Fruit fly (Drosophila melanogaster) whole organism, embryonic: ENCODE measurements around the gene CG14817.

Experiments used
- Bgb ChIP-seq: fragments of 200-800 bp; sonication (Bioruptor generic); IDR thresholded peaks from 2 replicates; pipeline ENCODE4 v1.3.6; 2022; ENCODE audit warnings: missing biosample characterization, missing genetic modification characterization; ENCODE audit not compliant: partially characterized antibody
- Blimp-1 ChIP-seq: fragments of 200-800 bp; sonication (Bioruptor generic); optimal IDR thresholded peaks from 3 replicates; lab custom pipeline; 2018; ENCODE audit warnings: missing biosample characterization, missing genetic modification characterization, mild to moderate bottlenecking, moderate library complexity, missing genetic modification reagents
- Bteb2 ChIP-seq: fragments of 200-800 bp; sonication (Bioruptor generic); optimal IDR thresholded peaks from 2 replicates; lab custom pipeline; 2016; ENCODE audit warnings: missing biosample characterization, missing genetic modification characterization
- CG10462 ChIP-seq: fragments of 200-800 bp; sonication (Bioruptor generic); optimal IDR thresholded peaks from 2 replicates; lab custom pipeline; 2016; ENCODE audit warnings: missing biosample characterization, missing genetic modification characterization
- CG12659 ChIP-seq: fragments of 200-800 bp; sonication (Bioruptor generic); optimal IDR thresholded peaks from 3 replicates; lab custom pipeline; 2017; ENCODE audit warnings: mild to moderate bottlenecking, missing biosample characterization, missing genetic modification reagents, missing genetic modification characterization
- CG14441 ChIP-seq: fragments of 200-800 bp; sonication (Bioruptor generic); IDR thresholded peaks from 2 replicates; pipeline ENCODE4 v1.3.6; 2022; ENCODE audit warnings: missing biosample characterization, missing genetic modification characterization
- CG15073 ChIP-seq: fragments of 200-800 bp; sonication (Bioruptor generic); optimal IDR thresholded peaks from 2 replicates; lab custom pipeline; 2016; ENCODE audit warnings: missing biosample characterization, missing genetic modification characterization
- CG15479 ChIP-seq: fragments of 200-800 bp; sonication (Bioruptor generic); optimal IDR thresholded peaks from 3 replicates; lab custom pipeline; 2019; ENCODE audit warnings: missing biosample characterization, mild to moderate bottlenecking, missing genetic modification characterization, moderate library complexity
- CG17385 ChIP-seq: fragments of 200-800 bp; sonication (Bioruptor generic); optimal IDR thresholded peaks from 3 replicates; lab custom pipeline; 2018; ENCODE audit warnings: missing biosample characterization, mild to moderate bottlenecking, missing genetic modification characterization
- CG17829 ChIP-seq: fragments of 200-800 bp; optimal IDR thresholded peaks from 2 replicates; lab custom pipeline; 2019; ENCODE audit warnings: missing biosample characterization, mild to moderate bottlenecking, missing genetic modification characterization, moderate library complexity
- CG1792 ChIP-seq: fragments of 200-800 bp; sonication (Bioruptor generic); optimal IDR thresholded peaks from 2 replicates; lab custom pipeline; 2016; ENCODE audit warnings: missing biosample characterization, missing genetic modification characterization
- CG18599 ChIP-seq: fragments of 200-800 bp; sonication (Bioruptor generic); optimal IDR thresholded peaks from 3 replicates; lab custom pipeline; 2017; ENCODE audit warnings: missing biosample characterization, missing genetic modification characterization, mild to moderate bottlenecking, moderate library complexity, missing genetic modification reagents
- CG2120 ChIP-seq: fragments of 200-800 bp; sonication (Bioruptor generic); optimal IDR thresholded peaks from 3 replicates; lab custom pipeline; 2016; ENCODE audit warnings: missing biosample characterization, missing genetic modification characterization
- CG2678 ChIP-seq: fragments of 200-800 bp; sonication (Bioruptor generic); optimal IDR thresholded peaks from 3 replicates; lab custom pipeline; 2019; ENCODE audit warnings: missing biosample characterization, mild to moderate bottlenecking, missing genetic modification characterization, moderate library complexity
- CG31441 ChIP-seq: fragments of 200-800 bp; sonication (Bioruptor generic); IDR thresholded peaks from 2 replicates; pipeline ENCODE4 v1.3.6; 2022; ENCODE audit warnings: missing biosample characterization, missing genetic modification characterization
- CG32532 ChIP-seq: fragments of 200-800 bp; sonication (Bioruptor generic); IDR thresholded peaks from 2 replicates; pipeline ENCODE4 v1.3.6; 2022; ENCODE audit warnings: missing biosample characterization, missing genetic modification characterization
- CG42726 ChIP-seq: fragments of 200-800 bp; sonication (Bioruptor generic); IDR thresholded peaks from 2 replicates; pipeline ENCODE4 v1.3.6; 2022; ENCODE audit warnings: missing biosample characterization, missing genetic modification characterization; ENCODE audit not compliant: partially characterized antibody
- CG4424 ChIP-seq: fragments of 200-800 bp; sonication (Bioruptor generic); optimal IDR thresholded peaks from 3 replicates; lab custom pipeline; 2016; ENCODE audit warnings: missing biosample characterization, missing genetic modification characterization
- CG6689 ChIP-seq: fragments of 200-800 bp; sonication (Bioruptor generic); IDR thresholded peaks from 2 replicates; pipeline ENCODE4 v1.3.6; 2022; ENCODE audit warnings: missing biosample characterization, missing genetic modification characterization
- CG8924 ChIP-seq: fragments of 200-800 bp; optimal IDR thresholded peaks from 3 replicates; lab custom pipeline; 2019; ENCODE audit warnings: missing biosample characterization, mild to moderate bottlenecking, missing genetic modification characterization, moderate library complexity
- Dek ChIP-seq: fragments of 200-800 bp; sonication (Bioruptor generic); optimal IDR thresholded peaks from 3 replicates; lab custom pipeline; 2019; ENCODE audit warnings: missing biosample characterization, mild to moderate bottlenecking, missing genetic modification characterization, moderate library complexity
- Dll ChIP-seq: fragments of 200-800 bp; sonication (Bioruptor generic); IDR thresholded peaks from 4 replicates; pipeline ENCODE4 v1.3.6; 2022; ENCODE audit warnings: missing biosample characterization, missing genetic modification characterization; ENCODE audit not compliant: partially characterized antibody
- Eip74EF ChIP-seq, 2 experiments: fragments of 200-800 bp in 1 of 2; fragments of >200 bp in 1 of 2; sonication (Bioruptor generic) in 1 of 2; optimal IDR thresholded peaks; 2 replicates each; lab custom pipeline; 2017 to 2019; ENCODE audit warnings: missing biosample characterization in 2 of 2, missing genetic modification characterization in 2 of 2, mild to moderate bottlenecking in 1 of 2, moderate library complexity in 1 of 2
- HLH4C ChIP-seq: fragments of 200-800 bp; sonication (Bioruptor generic); IDR thresholded peaks from 3 replicates; pipeline ENCODE4 v1.3.6; 2022; ENCODE audit warnings: missing biosample characterization, missing genetic modification characterization; ENCODE audit not compliant: partially characterized antibody
- Mad ChIP-seq: fragments of 200-800 bp; sonication (Bioruptor generic); optimal IDR thresholded peaks from 2 replicates; lab custom pipeline; 2016; ENCODE audit warnings: missing biosample characterization, missing genetic modification characterization
- NFAT ChIP-seq: fragments of 200-800 bp; sonication (Bioruptor generic); IDR thresholded peaks from 2 replicates; pipeline ENCODE4 v1.3.6; 2022; ENCODE audit warnings: missing biosample characterization, missing genetic modification characterization
- Nf-YC ChIP-seq: fragments of 200-800 bp; optimal IDR thresholded peaks from 3 replicates; lab custom pipeline; 2019; ENCODE audit warnings: missing biosample characterization, mild to moderate bottlenecking, missing genetic modification characterization, moderate library complexity
- Pdp1 ChIP-seq, 2 experiments: fragments of 200-800 bp; sonication (Bioruptor generic); optimal IDR thresholded peaks; 3 replicates each; lab custom pipeline; 2016; ENCODE audit warnings: missing biosample characterization in 2 of 2, missing genetic modification characterization in 2 of 2, mild to moderate bottlenecking in 1 of 2, moderate library complexity in 1 of 2
- Ravus ChIP-seq: fragments of 200-800 bp; sonication (Bioruptor generic); IDR thresholded peaks from 2 replicates; pipeline ENCODE4 v1.3.6; 2022; ENCODE audit warnings: missing biosample characterization, missing genetic modification characterization
- Trl ChIP-seq, 3 experiments: fragments of >200 bp in 2 of 3; fragments of 200-800 bp in 1 of 3; sonication (Bioruptor generic) in 1 of 3; optimal IDR thresholded peaks; 2 replicates in 1 of 3; 3 replicates in 2 of 3; lab custom pipeline; 2016 to 2017; ENCODE audit warnings: missing biosample characterization in 1 of 3, missing genetic modification characterization in 1 of 3
- Vsx1 ChIP-seq: fragments of 200-800 bp; sonication (Bioruptor generic); optimal IDR thresholded peaks from 2 replicates; lab custom pipeline; 2017; ENCODE audit warnings: missing biosample characterization, mild to moderate bottlenecking, missing genetic modification characterization, missing genetic modification reagents
- ase ChIP-seq: fragments of 200-800 bp; sonication (Bioruptor generic); IDR thresholded peaks from 3 replicates; pipeline ENCODE4 v1.3.6; 2022; ENCODE audit warnings: missing biosample characterization, missing genetic modification characterization
- bcd ChIP-seq: fragments of 200-800 bp; sonication (Bioruptor generic); optimal IDR thresholded peaks from 2 replicates; lab custom pipeline; 2017; ENCODE audit warnings: missing biosample characterization, mild to moderate bottlenecking, missing genetic modification characterization
- caup ChIP-seq: fragments of 200-800 bp; sonication (Bioruptor generic); optimal IDR thresholded peaks from 3 replicates; lab custom pipeline; 2017; ENCODE audit warnings: missing biosample characterization, mild to moderate bottlenecking, missing genetic modification characterization, moderate library complexity; ENCODE audit not compliant: severe bottlenecking
- dan ChIP-seq: fragments of 200-800 bp; sonication (Bioruptor generic); IDR thresholded peaks from 2 replicates; pipeline ENCODE4 v1.3.6; 2022; ENCODE audit warnings: missing biosample characterization, missing genetic modification characterization
- fd64A ChIP-seq: fragments of 200-800 bp; sonication (Bioruptor generic); optimal IDR thresholded peaks from 3 replicates; lab custom pipeline; 2018; ENCODE audit warnings: missing biosample characterization, mild to moderate bottlenecking, missing genetic modification characterization
- ftz-f1 ChIP-seq: fragments of 200-800 bp; sonication (Bioruptor generic); optimal IDR thresholded peaks from 2 replicates; lab custom pipeline; 2016; ENCODE audit warnings: missing biosample characterization, missing genetic modification characterization
- gce ChIP-seq: fragments of 200-800 bp; sonication (Bioruptor generic); IDR thresholded peaks from 3 replicates; pipeline ENCODE4 v1.3.6; 2022; ENCODE audit warnings: missing biosample characterization, missing genetic modification characterization
- grau ChIP-seq: fragments of 200-800 bp; optimal IDR thresholded peaks from 3 replicates; lab custom pipeline; 2019; ENCODE audit warnings: missing biosample characterization, mild to moderate bottlenecking, missing genetic modification characterization, moderate library complexity
- gro ChIP-seq: fragments of 200-800 bp; sonication (Bioruptor generic); optimal IDR thresholded peaks from 2 replicates; lab custom pipeline; 2016; ENCODE audit warnings: missing biosample characterization, missing genetic modification characterization
- insv ChIP-seq, 2 experiments: fragments of 200-800 bp; sonication (Bioruptor generic); optimal IDR thresholded peaks; 3 replicates each; lab custom pipeline; 2016 to 2018; ENCODE audit warnings: missing biosample characterization in 2 of 2, missing genetic modification characterization in 2 of 2
- kah ChIP-seq: fragments of 200-800 bp; sonication (Bioruptor generic); optimal IDR thresholded peaks from 2 replicates; lab custom pipeline; 2018; ENCODE audit warnings: missing biosample characterization, mild to moderate bottlenecking, missing genetic modification characterization
- nmo ChIP-seq: fragments of 200-800 bp; sonication (Bioruptor generic); optimal IDR thresholded peaks from 2 replicates; lab custom pipeline; 2018; ENCODE audit warnings: missing biosample characterization, mild to moderate bottlenecking, missing genetic modification characterization, moderate library complexity
- org-1 ChIP-seq: fragments of 200-800 bp; sonication (Bioruptor generic); optimal IDR thresholded peaks from 2 replicates; lab custom pipeline; 2017; ENCODE audit warnings: missing biosample characterization, missing genetic modification characterization
- p53 ChIP-seq: fragments of 200-800 bp; sonication (Bioruptor generic); optimal IDR thresholded peaks from 2 replicates; lab custom pipeline; 2016; ENCODE audit warnings: missing biosample characterization, missing genetic modification characterization
- pho ChIP-seq: fragments of 200-800 bp; sonication (Bioruptor generic); optimal IDR thresholded peaks from 2 replicates; lab custom pipeline; 2016; ENCODE audit warnings: missing biosample characterization, missing genetic modification characterization
- ro ChIP-seq: fragments of 200-800 bp; sonication (Bioruptor generic); IDR thresholded peaks from 2 replicates; pipeline ENCODE4 v1.3.6; 2022; ENCODE audit warnings: missing biosample characterization, missing genetic modification characterization
- slbo ChIP-seq: fragments of 200-800 bp; sonication (Bioruptor generic); IDR thresholded peaks from 2 replicates; pipeline ENCODE4 v1.3.6; 2022; ENCODE audit warnings: missing biosample characterization, missing genetic modification characterization
- so ChIP-seq: fragments of 200-800 bp; sonication (Bioruptor generic); IDR thresholded peaks from 3 replicates; pipeline ENCODE4 v1.3.6; 2022; ENCODE audit warnings: missing biosample characterization, missing genetic modification characterization
- tup ChIP-seq: fragments of 200-800 bp; sonication (Bioruptor generic); optimal IDR thresholded peaks from 2 replicates; lab custom pipeline; 2016; ENCODE audit warnings: missing biosample characterization, mild to moderate bottlenecking, missing genetic modification characterization, moderate library complexity

Gene CG14817

DNA sequence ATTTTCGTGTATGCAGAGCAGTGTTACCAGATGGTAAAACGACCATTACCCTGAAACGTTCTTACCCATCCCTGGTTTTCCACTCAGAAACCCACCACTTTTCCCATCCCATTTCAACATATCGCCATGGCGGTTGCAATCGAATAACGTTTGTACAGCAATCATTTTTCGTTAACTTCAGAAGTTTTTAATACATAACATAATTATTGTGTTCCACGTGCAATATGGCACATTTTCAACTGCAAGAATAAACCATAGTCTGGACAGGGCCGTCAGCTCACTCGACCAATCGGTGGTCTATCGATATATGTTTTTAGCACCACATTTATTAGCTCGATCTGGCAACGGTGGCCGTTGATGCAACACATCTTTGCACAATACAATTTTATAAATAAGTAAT lies 12.9 kb upstream of the CG14817 start, which contains the start of the genes trr and mRpL16:
Gene trr, minus strand, starts transcription at position 25 of the 400 bp plus-strand sequence.
Gene mRpL16, plus strand, starts transcription at position 331 of the 400 bp plus-strand sequence.
- TF ChIP-seq Eip74EF (GFP tag; optimal IDR thresholded peaks at IDR 0.05; lab: Kevin White, UChicago): no peak
- peak; percentile 45 for TF ChIP-seq Nf-YC
- peak; percentile 73 for TF ChIP-seq CG2120 (GFP tag; lab: Kevin White, UChicago)
- peak; percentile 84 for TF ChIP-seq CG12659 (GFP tag; lab: Kevin White, UChicago)
- peak; percentile 96 for TF ChIP-seq CG15479
- TF ChIP-seq ftz-f1 (GFP tag; lab: Kevin White, UChicago): no peak
- TF ChIP-seq org-1 (GFP tag; lab: Kevin White, UChicago): no peak
- TF ChIP-seq CG10462 (GFP tag; lab: Kevin White, UChicago): no peak
- peak; percentile 34 to 85 for TF ChIP-seq Pdp1 (GFP tag; optimal IDR thresholded peaks at IDR 0.05; lab: Kevin White, UChicago)
- no peak for TF ChIP-seq Ravus
- TF ChIP-seq slbo: peak; percentile 64
- TF ChIP-seq dan (GFP tag; lab: Robert Waterston, UW): no peak
- TF ChIP-seq gce (GFP tag; lab: Robert Waterston, UW): peak; percentile 21; the same call in 1 of the 3 replicates
- TF ChIP-seq Dll: peak; percentile 86
- TF ChIP-seq HLH4C (GFP tag; lab: Robert Waterston, UW): peak; percentile 54; the same call in 2 of the 3 replicates
- TF ChIP-seq ro: no peak
- no peak for TF ChIP-seq fd64A (GFP tag; lab: Kevin White, UChicago)
- no peak for TF ChIP-seq tup (GFP tag; lab: Kevin White, UChicago)
- no peak for TF ChIP-seq so (GFP tag; lab: Robert Waterston, UW)
- peak; percentile 50 for TF ChIP-seq grau (tag; lab: Kevin White, UChicago)
- no peak for TF ChIP-seq CG15073 (GFP tag; lab: Kevin White, UChicago)
- TF ChIP-seq Bteb2 (GFP tag; lab: Kevin White, UChicago): no peak
- TF ChIP-seq CG4424: no peak
- TF ChIP-seq ase (GFP tag; lab: Robert Waterston, UW): no peak
- no peak for TF ChIP-seq CG18599
- no peak for TF ChIP-seq NFAT (GFP tag; lab: Robert Waterston, UW)
- TF ChIP-seq nmo (GFP tag; lab: Kevin White, UChicago): peak; percentile 75
- no peak for TF ChIP-seq gro (GFP tag; lab: Kevin White, UChicago)
- TF ChIP-seq pho (GFP tag; lab: Kevin White, UChicago): peak; percentile 53
- TF ChIP-seq CG2678 (tag; lab: Kevin White, UChicago): no peak
- TF ChIP-seq kah: no peak
- peak; percentile 41 for TF ChIP-seq CG1792
- no peak for TF ChIP-seq Trl (optimal IDR thresholded peaks at IDR 0.05; lab: Kevin White, UChicago)
- TF ChIP-seq Trl (GFP tag; optimal IDR thresholded peaks at IDR 0.05; lab: Kevin White, UChicago): peak; percentile 24
- TF ChIP-seq CG31441 (GFP tag; lab: Robert Waterston, UW): no peak
- TF ChIP-seq Vsx1 (GFP tag; lab: Kevin White, UChicago): no peak
- TF ChIP-seq CG17385 (GFP tag; lab: Kevin White, UChicago): no peak
- TF ChIP-seq bcd: no peak
- peak; percentile 64 for TF ChIP-seq CG32532 (GFP tag; lab: Robert Waterston, UW)
- peak; percentile 66 for TF ChIP-seq Bgb (GFP tag; lab: Robert Waterston, UW)
- TF ChIP-seq CG8924 (tag; lab: Kevin White, UChicago): peak; percentile 67
- peak; percentile 36 for TF ChIP-seq caup
- peak; percentile 71 for TF ChIP-seq CG17829
- peak; percentile 58 for TF ChIP-seq Mad (GFP tag; lab: Kevin White, UChicago)
- peak in 1 of 2 experiments; percentile 16 for TF ChIP-seq insv (GFP tag; optimal IDR thresholded peaks at IDR 0.05; lab: Kevin White, UChicago)
- peak; percentile 57 for TF ChIP-seq CG14441
- no peak for TF ChIP-seq CG42726
- TF ChIP-seq Dek (tag; lab: Kevin White, UChicago): peak; percentile 25
- no peak for TF ChIP-seq Blimp-1 (GFP tag; lab: Kevin White, UChicago)
- TF ChIP-seq CG6689 (GFP tag; lab: Robert Waterston, UW): 0 out of 2 replicates have a peak, but pooled peaks have one; percentile 36
- TF ChIP-seq p53: no peak
